Fruit fly (Drosophila melanogaster) whole organism, embryonic: ENCODE measurements around the gene CG4820.

Experiments
- CG10321 ChIP-seq: fragments of 200-800 bp; sonication (Bioruptor generic); IDR thresholded peaks from 2 replicates; pipeline ENCODE4 v1.3.6; 2022; ENCODE audit warnings: missing biosample characterization, missing genetic modification characterization
- CG11456 ChIP-seq: fragments of 200-800 bp; sonication (Bioruptor generic); IDR thresholded peaks from 3 replicates; pipeline ENCODE4 v1.3.6; 2022; ENCODE audit warnings: missing biosample characterization, missing genetic modification characterization
- CG12236 ChIP-seq: fragments of 200-800 bp; sonication (Bioruptor generic); optimal IDR thresholded peaks from 2 replicates; lab custom pipeline; 2016; ENCODE audit warnings: missing biosample characterization, missing genetic modification characterization
- CG12659 ChIP-seq: fragments of 200-800 bp; sonication (Bioruptor generic); optimal IDR thresholded peaks from 3 replicates; lab custom pipeline; 2017; ENCODE audit warnings: mild to moderate bottlenecking, missing biosample characterization, missing genetic modification reagents, missing genetic modification characterization
- CG13287 ChIP-seq: fragments of 200-800 bp; sonication (Bioruptor generic); IDR thresholded peaks from 2 replicates; pipeline ENCODE4 v1.3.6; 2022; ENCODE audit warnings: missing biosample characterization, missing genetic modification characterization; ENCODE audit not compliant: partially characterized antibody
- CG13894 ChIP-seq: fragments of 200-800 bp; sonication (Bioruptor generic); optimal IDR thresholded peaks from 3 replicates; lab custom pipeline; 2018; ENCODE audit warnings: missing biosample characterization, mild to moderate bottlenecking, missing genetic modification characterization, moderate library complexity
- CG15073 ChIP-seq: fragments of 200-800 bp; sonication (Bioruptor generic); optimal IDR thresholded peaks from 2 replicates; lab custom pipeline; 2016; ENCODE audit warnings: missing biosample characterization, missing genetic modification characterization
- CG15269 ChIP-seq: fragments of 200-800 bp; sonication (Bioruptor generic); optimal IDR thresholded peaks from 2 replicates; lab custom pipeline; 2018; ENCODE audit warnings: missing biosample characterization, mild to moderate bottlenecking, missing genetic modification characterization, moderate library complexity
- CG15479 ChIP-seq: fragments of 200-800 bp; sonication (Bioruptor generic); optimal IDR thresholded peaks from 3 replicates; lab custom pipeline; 2019; ENCODE audit warnings: missing biosample characterization, mild to moderate bottlenecking, missing genetic modification characterization, moderate library complexity
- CG17328 ChIP-seq: fragments of 200-800 bp; sonication (Bioruptor generic); IDR thresholded peaks from 2 replicates; pipeline ENCODE4 v1.3.6; 2022; ENCODE audit warnings: missing biosample characterization, missing genetic modification characterization
- CG17568 ChIP-seq: fragments of 200-800 bp; sonication (Bioruptor generic); optimal IDR thresholded peaks from 2 replicates; lab custom pipeline; 2018; ENCODE audit warnings: missing biosample characterization, mild to moderate bottlenecking, missing genetic modification characterization, moderate library complexity
- CG1832 ChIP-seq: fragments of 200-800 bp; sonication (Bioruptor generic); optimal IDR thresholded peaks from 2 replicates; lab custom pipeline; 2017; ENCODE audit warnings: missing biosample characterization, mild to moderate bottlenecking, missing genetic modification characterization, inconsistent platforms
- CG18764 ChIP-seq: fragments of 200-800 bp; sonication (Bioruptor generic); optimal IDR thresholded peaks from 3 replicates; lab custom pipeline; 2016; ENCODE audit warnings: missing biosample characterization, missing genetic modification characterization
- CG2120 ChIP-seq: fragments of 200-800 bp; sonication (Bioruptor generic); optimal IDR thresholded peaks from 3 replicates; lab custom pipeline; 2016; ENCODE audit warnings: missing biosample characterization, missing genetic modification characterization
- CG30020 ChIP-seq: fragments of 200-800 bp; optimal IDR thresholded peaks from 2 replicates; lab custom pipeline; 2019; ENCODE audit warnings: missing biosample characterization, mild to moderate bottlenecking, missing genetic modification characterization, moderate library complexity
- CG4360 ChIP-seq: fragments of 200-800 bp; sonication (Bioruptor generic); IDR thresholded peaks from 2 replicates; pipeline ENCODE4 v1.3.6; 2022; ENCODE audit warnings: missing biosample characterization, missing genetic modification characterization
- CG4424 ChIP-seq: fragments of 200-800 bp; sonication (Bioruptor generic); optimal IDR thresholded peaks from 3 replicates; lab custom pipeline; 2016; ENCODE audit warnings: missing biosample characterization, missing genetic modification characterization
- CG6175 ChIP-seq: fragments of 200-800 bp; sonication (Bioruptor generic); IDR thresholded peaks from 3 replicates; pipeline ENCODE4 v1.3.6; 2022; ENCODE audit warnings: missing biosample characterization, missing genetic modification characterization
- CG6254 ChIP-seq: fragments of 200-800 bp; sonication (Bioruptor generic); optimal IDR thresholded peaks from 3 replicates; lab custom pipeline; 2017; ENCODE audit warnings: mild to moderate bottlenecking, missing biosample characterization, missing genetic modification reagents, missing genetic modification characterization
- CG6272 ChIP-seq: fragments of 200-800 bp; sonication (Bioruptor generic); IDR thresholded peaks from 2 replicates; pipeline ENCODE4 v1.3.6; 2022; ENCODE audit warnings: missing biosample characterization, missing genetic modification characterization
- CG7372 ChIP-seq: fragments of 200-800 bp; sonication (Bioruptor generic); IDR thresholded peaks from 2 replicates; pipeline ENCODE4 v1.3.6; 2022; ENCODE audit warnings: missing biosample characterization, missing genetic modification characterization
- CG7745 ChIP-seq: fragments of 200-800 bp; sonication (Bioruptor generic); optimal IDR thresholded peaks from 2 replicates; lab custom pipeline; 2018; ENCODE audit warnings: missing biosample characterization, mild to moderate bottlenecking, missing genetic modification characterization, moderate library complexity
- CG7839 ChIP-seq: fragments of 200-800 bp; sonication (Bioruptor generic); optimal IDR thresholded peaks from 3 replicates; lab custom pipeline; 2018; ENCODE audit warnings: missing biosample characterization, mild to moderate bottlenecking, missing genetic modification characterization, moderate library complexity
- CG7987 ChIP-seq: fragments of 200-800 bp; sonication (Bioruptor generic); optimal IDR thresholded peaks from 2 replicates; lab custom pipeline; 2018; ENCODE audit warnings: missing biosample characterization, mild to moderate bottlenecking, missing genetic modification characterization, moderate library complexity
- CG9817 ChIP-seq: fragments of 200-800 bp; sonication (Bioruptor generic); optimal IDR thresholded peaks from 2 replicates; lab custom pipeline; 2018; ENCODE audit warnings: missing biosample characterization, mild to moderate bottlenecking, missing genetic modification characterization, moderate library complexity
- D19A ChIP-seq: fragments of 200-800 bp; optimal IDR thresholded peaks from 3 replicates; lab custom pipeline; 2019; ENCODE audit warnings: missing biosample characterization, mild to moderate bottlenecking, missing genetic modification characterization, moderate library complexity
- Doc2 ChIP-seq: fragments of 200-800 bp; sonication (Bioruptor generic); IDR thresholded peaks from 2 replicates; pipeline ENCODE4 v1.3.6; 2022; ENCODE audit warnings: missing biosample characterization, missing genetic modification characterization
- ERR ChIP-seq: fragments of 200-800 bp; sonication (Bioruptor generic); optimal IDR thresholded peaks from 2 replicates; lab custom pipeline; 2016; ENCODE audit warnings: missing biosample characterization, missing genetic modification characterization
- MBD-R2 ChIP-seq: fragments of 200-800 bp; sonication (Bioruptor generic); IDR thresholded peaks from 2 replicates; pipeline ENCODE4 v1.3.6; 2022; ENCODE audit warnings: missing biosample characterization, missing genetic modification characterization
- Med ChIP-seq: fragments of 200-800 bp; sonication (Bioruptor generic); peaks from one replicate; lab custom pipeline; 2016; ENCODE audit warnings: missing biosample characterization, missing genetic modification characterization, mild to moderate bottlenecking, inconsistent platforms, moderate library complexity
- Pdp1 ChIP-seq, 2 experiments: fragments of 200-800 bp; sonication (Bioruptor generic); optimal IDR thresholded peaks; 3 replicates each; lab custom pipeline; 2016; ENCODE audit warnings: missing biosample characterization in 2 of 2, missing genetic modification characterization in 2 of 2, mild to moderate bottlenecking in 1 of 2, moderate library complexity in 1 of 2
- Ravus ChIP-seq: fragments of 200-800 bp; sonication (Bioruptor generic); IDR thresholded peaks from 2 replicates; pipeline ENCODE4 v1.3.6; 2022; ENCODE audit warnings: missing biosample characterization, missing genetic modification characterization
- Sox102F ChIP-seq: fragments of 200-800 bp; sonication (Bioruptor generic); optimal IDR thresholded peaks from 2 replicates; lab custom pipeline; 2018; ENCODE audit warnings: missing biosample characterization, mild to moderate bottlenecking, missing genetic modification characterization, moderate library complexity
- abd-A ChIP-seq: fragments of 200-800 bp; sonication (Bioruptor generic); optimal IDR thresholded peaks from 3 replicates; lab custom pipeline; 2019; ENCODE audit warnings: missing biosample characterization, mild to moderate bottlenecking, missing genetic modification characterization, moderate library complexity
- ac ChIP-seq: fragments of 200-800 bp; sonication (Bioruptor generic); optimal IDR thresholded peaks from 3 replicates; lab custom pipeline; 2017; ENCODE audit warnings: missing biosample characterization, mild to moderate bottlenecking, missing genetic modification characterization
- cas ChIP-seq: fragments of 200-800 bp; sonication (Bioruptor generic); IDR thresholded peaks from 2 replicates; pipeline ENCODE4 v1.3.6; 2022; ENCODE audit warnings: missing biosample characterization, missing genetic modification characterization
- cg ChIP-seq: fragments of 200-800 bp; sonication (Bioruptor generic); optimal IDR thresholded peaks from 3 replicates; lab custom pipeline; 2019; ENCODE audit warnings: missing biosample characterization, mild to moderate bottlenecking, missing genetic modification characterization, moderate library complexity
- chinmo ChIP-seq: fragments of 200-800 bp; sonication (Bioruptor generic); IDR thresholded peaks from 4 replicates; pipeline ENCODE4 v1.3.6; 2022; ENCODE audit warnings: missing biosample characterization, missing genetic modification characterization; ENCODE audit not compliant: partially characterized antibody
- cwo ChIP-seq: fragments of 200-800 bp; sonication (Bioruptor generic); optimal IDR thresholded peaks from 3 replicates; lab custom pipeline; 2017; ENCODE audit warnings: missing biosample characterization, missing genetic modification characterization, mild to moderate bottlenecking, moderate library complexity, missing genetic modification reagents
- dpn ChIP-seq, 2 experiments: fragments of 200-800 bp; sonication (Bioruptor generic); optimal IDR thresholded peaks; 3 replicates each; lab custom pipeline; 2016; ENCODE audit warnings: missing biosample characterization in 2 of 2, missing genetic modification characterization in 2 of 2
- gem ChIP-seq: fragments of 200-800 bp; sonication (Bioruptor generic); optimal IDR thresholded peaks from 2 replicates; lab custom pipeline; 2019; ENCODE audit warnings: missing biosample characterization, mild to moderate bottlenecking, missing genetic modification characterization, moderate library complexity
- grau ChIP-seq: fragments of 200-800 bp; optimal IDR thresholded peaks from 3 replicates; lab custom pipeline; 2019; ENCODE audit warnings: missing biosample characterization, mild to moderate bottlenecking, missing genetic modification characterization, moderate library complexity
- gro ChIP-seq: fragments of 200-800 bp; sonication (Bioruptor generic); optimal IDR thresholded peaks from 2 replicates; lab custom pipeline; 2016; ENCODE audit warnings: missing biosample characterization, missing genetic modification characterization
- hb ChIP-seq: fragments of 200-800 bp; sonication (Bioruptor generic); IDR thresholded peaks from 3 replicates; pipeline ENCODE4 v1.3.6; 2022; ENCODE audit warnings: missing biosample characterization, missing genetic modification characterization; ENCODE audit not compliant: partially characterized antibody
- otp ChIP-seq: fragments of 200-800 bp; sonication (Bioruptor generic); IDR thresholded peaks from 3 replicates; pipeline ENCODE4, ENCODE4 v1.3.6; 2022; ENCODE audit warnings: missing biosample characterization, missing genetic modification characterization
- pan ChIP-seq, 4 experiments: fragments of >200 bp in 3 of 4; fragments of 200-800 bp in 1 of 4; sonication (Bioruptor generic) in 1 of 4; optimal IDR thresholded peaks in 3 of 4; IDR thresholded peaks in 1 of 4; 2 replicates each; pipeline versions ENCODE4 v1.3.6 to Lab custom; 2017 to 2022; ENCODE audit warnings: missing biosample characterization in 2 of 4, missing genetic modification characterization in 2 of 4, mixed read lengths in 1 of 4
- ro ChIP-seq: fragments of 200-800 bp; sonication (Bioruptor generic); IDR thresholded peaks from 2 replicates; pipeline ENCODE4 v1.3.6; 2022; ENCODE audit warnings: missing biosample characterization, missing genetic modification characterization
- run ChIP-seq: fragments of 200-800 bp; sonication (Bioruptor generic); optimal IDR thresholded peaks from 3 replicates; lab custom pipeline; 2018; ENCODE audit warnings: missing biosample characterization, mild to moderate bottlenecking, missing genetic modification characterization
- slp2 ChIP-seq: fragments of 200-800 bp; sonication (Bioruptor generic); optimal IDR thresholded peaks from 2 replicates; lab custom pipeline; 2016; ENCODE audit warnings: missing biosample characterization, missing genetic modification characterization
- usp ChIP-seq: fragments of >200 bp; optimal IDR thresholded peaks from 2 replicates; lab custom pipeline; 2017; ENCODE audit warnings: missing biosample characterization, missing genetic modification characterization

Gene CG4820

dm6 chr3R:11198062-11198472 lies 18.3 kb upstream of the CG4820 start (continued):
- TF ChIP-seq D19A (tag; lab: Kevin White, UChicago), result no peak
- no peak for TF ChIP-seq CG15269 (tag; lab: Kevin White, UChicago)
- no peak for TF ChIP-seq Ravus (GFP tag; lab: Robert Waterston, UW)
- TF ChIP-seq cg (GFP tag; lab: Kevin White, UChicago), result peak; percentile 25
- TF ChIP-seq abd-A (tag; lab: Kevin White, UChicago), result peak; percentile 78
- TF ChIP-seq CG30020 (tag; lab: Kevin White, UChicago), result no peak
- no peak for TF ChIP-seq CG12659 (GFP tag; lab: Kevin White, UChicago)
- no peak for TF ChIP-seq ac (GFP tag; lab: Kevin White, UChicago)
- TF ChIP-seq gem (tag; lab: Kevin White, UChicago), result no peak
- no peak for TF ChIP-seq CG9817 (tag; lab: Kevin White, UChicago)
- TF ChIP-seq CG7372, result no peak
- no peak for TF ChIP-seq usp (GFP tag; lab: Kevin White, UChicago)
- no peak for TF ChIP-seq Sox102F
- TF ChIP-seq CG6272 (GFP tag; lab: Robert Waterston, UW), result no peak
- no peak for TF ChIP-seq ERR (GFP tag; lab: Kevin White, UChicago)
- peak; percentile 15 for TF ChIP-seq grau (tag; lab: Kevin White, UChicago)
- TF ChIP-seq dpn (GFP tag; optimal IDR thresholded peaks at IDR 0.05; lab: Kevin White, UChicago), result peak; percentile 19 to 27
- no peak for TF ChIP-seq CG4360 (GFP tag; lab: Robert Waterston, UW)
- TF ChIP-seq CG17568, result no peak
- 0 out of 2 replicates have a peak, but pooled peaks have one; percentile 11 for TF ChIP-seq CG13287 (GFP tag; lab: Robert Waterston, UW)
- peak; percentile 34 for TF ChIP-seq CG7839
- TF ChIP-seq cwo (GFP tag; lab: Kevin White, UChicago), result peak; percentile 79
- no peak for TF ChIP-seq CG18764 (GFP tag; lab: Kevin White, UChicago)
- no peak for TF ChIP-seq CG15479 (GFP tag; lab: Kevin White, UChicago)
- TF ChIP-seq CG4424 (GFP tag; lab: Kevin White, UChicago), result no peak
- TF ChIP-seq chinmo (GFP tag; lab: Robert Waterston, UW), result peak; percentile 87; the same call in 1 of the 4 replicates
- TF ChIP-seq CG7987 (GFP tag; lab: Kevin White, UChicago), result peak; percentile 23
- peak; percentile 92 for TF ChIP-seq Med (GFP tag; lab: Kevin White, UChicago)
- peak; percentile 3 for TF ChIP-seq CG2120 (GFP tag; lab: Kevin White, UChicago)
- peak; percentile 84 for TF ChIP-seq CG10321
- TF ChIP-seq gro (GFP tag; lab: Kevin White, UChicago), result peak; percentile 18
- TF ChIP-seq otp (GFP tag; lab: Robert Waterston, UW), result 0 out of 3 replicates have a peak, but pooled peaks have one; percentile 8
- no peak for TF ChIP-seq CG12236 (GFP tag; lab: Kevin White, UChicago)
- no peak for TF ChIP-seq CG7745
- no peak for TF ChIP-seq CG15073
- TF ChIP-seq cas (GFP tag; lab: Robert Waterston, UW), result no peak
- TF ChIP-seq MBD-R2, result peak; percentile 21; the same call in 1 of the 2 replicates
- no peak for TF ChIP-seq pan (optimal IDR thresholded peaks at IDR 0.05; lab: Kevin White, UChicago)
- peak in 1 of 2 experiments; percentile 39 for TF ChIP-seq pan (GFP tag; optimal IDR thresholded peaks at IDR 0.05 in 1 of 2, IDR thresholded peaks at IDR 0.05 in 1 of 2)
- TF ChIP-seq hb (GFP tag; lab: Robert Waterston, UW), result no peak
- no peak for TF ChIP-seq CG17328 (GFP tag; lab: Robert Waterston, UW)
- no peak for TF ChIP-seq CG6254 (GFP tag; lab: Kevin White, UChicago)
- TF ChIP-seq Pdp1 (GFP tag; optimal IDR thresholded peaks at IDR 0.05; lab: Kevin White, UChicago), result peak in 1 of 2 experiments; percentile 92
- TF ChIP-seq Doc2 (GFP tag; lab: Robert Waterston, UW), result no peak
- TF ChIP-seq CG1832 (GFP tag; lab: Kevin White, UChicago), result peak; percentile 76
- peak; percentile 43 for TF ChIP-seq CG13894 (tag; lab: Kevin White, UChicago)
- TF ChIP-seq CG11456 (GFP tag; lab: Robert Waterston, UW), result no peak
- 0 out of 3 replicates have a peak, but pooled peaks have one; percentile 23 for TF ChIP-seq CG6175 (GFP tag; lab: Robert Waterston, UW)
- peak; percentile 53 for TF ChIP-seq run (tag; lab: Kevin White, UChicago)
- no peak for TF ChIP-seq slp2 (GFP tag; lab: Kevin White, UChicago)
- no peak for TF ChIP-seq ro (GFP tag; lab: Robert Waterston, UW)
